5 fruit fly cellular contexts compared by ENCODE assay signal in the genomic region with DNA sequence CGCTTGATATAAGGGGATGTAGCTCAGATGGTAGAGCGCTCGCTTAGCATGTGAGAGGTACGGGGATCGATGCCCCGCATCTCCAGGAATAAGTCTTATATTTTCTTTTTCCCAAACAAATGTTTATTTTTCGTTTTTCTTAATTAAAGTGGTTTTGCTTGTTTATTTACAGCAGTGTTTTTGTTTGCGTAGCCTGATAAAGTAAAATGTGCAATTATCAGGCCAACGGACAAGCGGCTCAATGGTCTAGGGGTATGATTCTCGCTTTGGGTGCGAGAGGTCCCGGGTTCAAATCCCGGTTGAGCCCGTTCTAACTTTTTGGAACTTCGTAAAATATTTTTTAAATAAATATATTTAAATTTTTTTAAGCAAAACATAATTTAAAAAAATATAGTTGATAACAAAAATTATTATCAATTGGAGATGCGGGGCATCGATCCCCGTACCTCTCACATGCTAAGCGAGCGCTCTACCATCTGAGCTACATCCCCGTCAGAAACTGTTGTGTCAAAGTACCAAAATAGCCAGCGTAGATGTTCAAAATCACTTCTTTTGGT.
A peak's percentile ranks its signal among the peaks of the same experiment; 100 is the strongest.
TF ChIP-seq lines count a peak whose summit lies in the region.

No protein-coding gene starts in this region.

- TF ChIP-seq CTCF in whole organism, embryonic (GFP tag; optimal IDR thresholded peaks at IDR 0.05; lab: Kevin White, UChicago) = no peak

TF ChIP-seq in whole organism, adult, 20 proteins besides CTCF, POLR2A, EP300 and RAD21 (continues in another document):
- TF ChIP-seq Mnt (GFP tag; optimal IDR thresholded peaks at IDR 0.05; lab: Kevin White, UChicago) (peak; percentile 6), Clk (GFP tag; optimal IDR thresholded peaks at IDR 0.05; lab: Kevin White, UChicago) (no peak), CG1620 (GFP tag; optimal IDR thresholded peaks at IDR 0.05; lab: Kevin White, UChicago) (no peak), ovo (GFP tag; optimal IDR thresholded peaks at IDR 0.05; lab: Kevin White, UChicago) (peak; percentile 5), CG33017 (tag; optimal IDR thresholded peaks at IDR 0.05; lab: Kevin White, UChicago) (peak; percentile 22), Crg-1 (GFP tag; optimal IDR thresholded peaks at IDR 0.05; lab: Kevin White, UChicago) (no peak), pad (GFP tag; optimal IDR thresholded peaks at IDR 0.05; lab: Kevin White, UChicago) (no peak), Hr96 (GFP tag; optimal IDR thresholded peaks at IDR 0.05; lab: Kevin White, UChicago) (no peak), cnc (optimal IDR thresholded peaks at IDR 0.05; lab: Kevin White, UChicago) (no peak), CG5204 (GFP tag; optimal IDR thresholded peaks at IDR 0.05; lab: Kevin White, UChicago) (no peak), tj (GFP tag; optimal IDR thresholded peaks at IDR 0.05; lab: Kevin White, UChicago) (no peak), CG11617 (GFP tag; optimal IDR thresholded peaks at IDR 0.05; lab: Kevin White, UChicago) (no peak), CG14711 (tag; optimal IDR thresholded peaks at IDR 0.05; lab: Kevin White, UChicago) (no peak), bab1 (GFP tag; optimal IDR thresholded peaks at IDR 0.05; lab: Kevin White, UChicago) (peak; percentile 74), kay (GFP tag; lab: Kevin White, UChicago; ENCODE audit: borderline replicate concordance) (no peak), toe (GFP tag; optimal IDR thresholded peaks at IDR 0.05; lab: Kevin White, UChicago) (no peak), CG7101 (tag; optimal IDR thresholded peaks at IDR 0.05; lab: Kevin White, UChicago) (no peak), cic (GFP tag; optimal IDR thresholded peaks at IDR 0.05; lab: Kevin White, UChicago) (no peak)

TF ChIP-seq in whole organism, embryonic, 481 proteins besides CTCF, POLR2A, EP300 and RAD21 (continues in another document):
- TF ChIP-seq CG2199 (GFP tag; IDR thresholded peaks at IDR 0.05; lab: Robert Waterston, UW) (0 out of 3 replicates have a peak, but pooled peaks have one; percentile 36), sens-2 (GFP tag; IDR thresholded peaks at IDR 0.05; lab: Robert Waterston, UW) (no peak), CG6254 (GFP tag; optimal IDR thresholded peaks at IDR 0.05; lab: Kevin White, UChicago) (no peak), nerfin-1 (tag; optimal IDR thresholded peaks at IDR 0.05; lab: Kevin White, UChicago) (peak; percentile 29), Vsx1 (GFP tag; optimal IDR thresholded peaks at IDR 0.05; lab: Kevin White, UChicago) (no peak), lab (GFP tag; optimal IDR thresholded peaks at IDR 0.05; lab: Kevin White, UChicago) (peak; percentile 0), sqz (GFP tag; optimal IDR thresholded peaks at IDR 0.05; lab: Kevin White, UChicago) (peak; percentile 48), exex (tag; optimal IDR thresholded peaks at IDR 0.05; lab: Kevin White, UChicago) (peak; percentile 45), CG4360 (GFP tag; IDR thresholded peaks at IDR 0.05; lab: Robert Waterston, UW) (no peak), HmgZ (tag; optimal IDR thresholded peaks at IDR 0.05; lab: Kevin White, UChicago) (no peak), CG10321 (GFP tag; IDR thresholded peaks at IDR 0.05; lab: Robert Waterston, UW) (no peak), sob (GFP tag; IDR thresholded peaks at IDR 0.05; lab: Robert Waterston, UW) (no peak), GATAe (GFP tag; conservative IDR thresholded peaks at IDR 0.05; lab: Robert Waterston, UW) (no peak), CoRest (tag; optimal IDR thresholded peaks at IDR 0.05; lab: Kevin White, UChicago) (no peak), vnd (GFP tag; IDR thresholded peaks at IDR 0.05; lab: Robert Waterston, UW; ENCODE audit: partially characterized antibody) (peak; percentile 82), CG42726 (GFP tag; IDR thresholded peaks at IDR 0.05; lab: Robert Waterston, UW; ENCODE audit: partially characterized antibody) (peak; percentile 86), ranshi (GFP tag; IDR thresholded peaks at IDR 0.05; lab: Robert Waterston, UW) (no peak)

TF ChIP-seq in whole organism, prepupa, 60 proteins besides CTCF, POLR2A, EP300 and RAD21 (continues in another document):
- TF ChIP-seq svp (GFP tag; lab: Kevin White, UChicago) = peak; percentile 88
- no peak for TF ChIP-seq Blimp-1 (GFP tag; optimal IDR thresholded peaks at IDR 0.05; lab: Kevin White, UChicago)
- TF ChIP-seq CG6163 (GFP tag; IDR thresholded peaks at IDR 0.05; lab: Robert Waterston, UW) = peak; percentile 76
- peak; percentile 73 for TF ChIP-seq CG6854 (GFP tag; optimal IDR thresholded peaks at IDR 0.05; lab: Kevin White, UChicago)
- TF ChIP-seq CG6808 (GFP tag; optimal IDR thresholded peaks at IDR 0.05; lab: Kevin White, UChicago) = peak; percentile 77
- TF ChIP-seq CG32006 (GFP tag; optimal IDR thresholded peaks at IDR 0.05; lab: Kevin White, UChicago) = peak; percentile 33
- TF ChIP-seq CG11762 (GFP tag; optimal IDR thresholded peaks at IDR 0.05; lab: Kevin White, UChicago; ENCODE audit: insufficient read depth) = peak; percentile 32
- peak; percentile 6 for TF ChIP-seq esn (GFP tag; optimal IDR thresholded peaks at IDR 0.05; lab: Kevin White, UChicago)
- no peak for TF ChIP-seq CG10631 (GFP tag; optimal IDR thresholded peaks at IDR 0.05; lab: Kevin White, UChicago)
- TF ChIP-seq Hr39 (GFP tag; optimal IDR thresholded peaks at IDR 0.05; lab: Kevin White, UChicago) = no peak
- TF ChIP-seq eg (GFP tag; IDR thresholded peaks at IDR 0.05; lab: Robert Waterston, UW) = peak; percentile 92
- peak; percentile 3 for TF ChIP-seq pdm3 (GFP tag; optimal IDR thresholded peaks at IDR 0.05; lab: Kevin White, UChicago)
- peak; percentile 57 for TF ChIP-seq CG3032 (tag; optimal IDR thresholded peaks at IDR 0.05; lab: Kevin White, UChicago)
- no peak for TF ChIP-seq CG4318 (GFP tag; optimal IDR thresholded peaks at IDR 0.05; lab: Kevin White, UChicago)
- TF ChIP-seq CG34406 (GFP tag; optimal IDR thresholded peaks at IDR 0.05; lab: Kevin White, UChicago) = no peak
- TF ChIP-seq ss (GFP tag; optimal IDR thresholded peaks at IDR 0.05; lab: Kevin White, UChicago) = peak; percentile 86 to 88
- no peak for TF ChIP-seq achi (GFP tag; optimal IDR thresholded peaks at IDR 0.05; lab: Kevin White, UChicago)
- TF ChIP-seq Ets96B (tag; optimal IDR thresholded peaks at IDR 0.05; lab: Kevin White, UChicago) = peak; percentile 50

TF ChIP-seq in whole organism, pupa, 21 proteins besides CTCF, POLR2A, EP300 and RAD21 (continues in another document):
- TF ChIP-seq CG17806 (tag; optimal IDR thresholded peaks at IDR 0.05; lab: Kevin White, UChicago) = peak; percentile 55
- peak; percentile 64 for TF ChIP-seq fd96Ca (GFP tag; IDR thresholded peaks at IDR 0.05; lab: Robert Waterston, UW)
- TF ChIP-seq CG15710 (tag; optimal IDR thresholded peaks at IDR 0.05; lab: Kevin White, UChicago) = peak; percentile 55
- TF ChIP-seq CG12605 (GFP tag; IDR thresholded peaks at IDR 0.05; lab: Robert Waterston, UW) = peak; percentile 98
- peak; percentile 39 for TF ChIP-seq CG13204 (GFP tag; optimal IDR thresholded peaks at IDR 0.05; lab: Kevin White, UChicago)
- peak; percentile 87 for TF ChIP-seq gl (tag; optimal IDR thresholded peaks at IDR 0.05; lab: Kevin White, UChicago)
- TF ChIP-seq D1 (tag; optimal IDR thresholded peaks at IDR 0.05; lab: Kevin White, UChicago) = peak; percentile 45
- peak; percentile 36 for TF ChIP-seq CG9948 (tag; optimal IDR thresholded peaks at IDR 0.05; lab: Kevin White, UChicago)
- TF ChIP-seq Ets98B (GFP tag; IDR thresholded peaks at IDR 0.05; lab: Robert Waterston, UW) = peak; percentile 79
- peak; percentile 30 for TF ChIP-seq CG34367 (tag; optimal IDR thresholded peaks at IDR 0.05; lab: Kevin White, UChicago)
- TF ChIP-seq Pif1A (GFP tag; optimal IDR thresholded peaks at IDR 0.05; lab: Kevin White, UChicago) = peak; percentile 61
- peak; percentile 47 for TF ChIP-seq Snoo (tag; optimal IDR thresholded peaks at IDR 0.05; lab: Kevin White, UChicago)
- peak; percentile 82 for TF ChIP-seq Pif1B (GFP tag; optimal IDR thresholded peaks at IDR 0.05; lab: Kevin White, UChicago)
- peak; percentile 58; the same call in 1 of the 2 replicates for TF ChIP-seq rn (GFP tag; IDR thresholded peaks at IDR 0.05; lab: Robert Waterston, UW)
- peak; percentile 66 for TF ChIP-seq CG8301 (tag; optimal IDR thresholded peaks at IDR 0.05; lab: Kevin White, UChicago)
- peak; percentile 62 for TF ChIP-seq CG14655 (GFP tag; optimal IDR thresholded peaks at IDR 0.05; lab: Kevin White, UChicago)
- TF ChIP-seq CG8159 (tag; optimal IDR thresholded peaks at IDR 0.05; lab: Kevin White, UChicago) = peak; percentile 68
- TF ChIP-seq CG32121 (GFP tag; IDR thresholded peaks at IDR 0.05; lab: Robert Waterston, UW) = peak; percentile 55
- peak; percentile 46 for TF ChIP-seq EcR (GFP tag; optimal IDR thresholded peaks at IDR 0.05; lab: Kevin White, UChicago)

TF ChIP-seq in whole organism, wandering third instar larva, 38 proteins besides CTCF, POLR2A, EP300 and RAD21 (continues in another document):
- TF ChIP-seq br (GFP tag; optimal IDR thresholded peaks at IDR 0.05; lab: Kevin White, UChicago) (no peak), CG9705 (GFP tag; optimal IDR thresholded peaks at IDR 0.05; lab: Kevin White, UChicago) (no peak), dl (GFP tag; optimal IDR thresholded peaks at IDR 0.05; lab: Kevin White, UChicago; ENCODE audit: insufficient read depth in 1 of 2, partially characterized antibody in 2 of 2) (no peak), Rel (GFP tag; optimal IDR thresholded peaks at IDR 0.05; lab: Kevin White, UChicago) (no peak), Rel (tag; optimal IDR thresholded peaks at IDR 0.05; lab: Kevin White, UChicago) (peak; percentile 59), Hr78 (GFP tag; optimal IDR thresholded peaks at IDR 0.05; lab: Kevin White, UChicago) (no peak), usp (GFP tag; optimal IDR thresholded peaks at IDR 0.05; lab: Kevin White, UChicago) (no peak), sv (GFP tag; optimal IDR thresholded peaks at IDR 0.05; lab: Kevin White, UChicago) (no peak), fru (GFP tag; optimal IDR thresholded peaks at IDR 0.05; lab: Kevin White, UChicago) (no peak), ey (GFP tag; optimal IDR thresholded peaks at IDR 0.05; lab: Kevin White, UChicago) (no peak), jim (GFP tag; optimal IDR thresholded peaks at IDR 0.05; lab: Kevin White, UChicago) (no peak), Vsx2 (GFP tag; optimal IDR thresholded peaks at IDR 0.05; lab: Kevin White, UChicago; ENCODE audit: partially characterized antibody) (no peak), GATAd (GFP tag; optimal IDR thresholded peaks at IDR 0.05; lab: Kevin White, UChicago) (no peak), Sp1 (GFP tag; optimal IDR thresholded peaks at IDR 0.05; lab: Kevin White, UChicago) (peak; percentile 56), Hr83 (GFP tag; optimal IDR thresholded peaks at IDR 0.05; lab: Kevin White, UChicago; ENCODE audit: poor library complexity, severe bottlenecking) (no peak), OdsH (GFP tag; optimal IDR thresholded peaks at IDR 0.05; lab: Kevin White, UChicago) (no peak), CrebA (GFP tag; optimal IDR thresholded peaks at IDR 0.05; lab: Kevin White, UChicago; ENCODE audit: borderline replicate concordance) (peak; percentile 92), dsf (GFP tag; optimal IDR thresholded peaks at IDR 0.05; lab: Kevin White, UChicago; ENCODE audit: borderline replicate concordance) (no peak), N (GFP tag; optimal IDR thresholded peaks at IDR 0.05; lab: Kevin White, UChicago) (no peak), Myc (optimal IDR thresholded peaks at IDR 0.05; lab: Kevin White, UChicago) (no peak), Dfd (GFP tag; optimal IDR thresholded peaks at IDR 0.05; lab: Kevin White, UChicago) (no peak)
